Fruit fly (Drosophila melanogaster): ENCODE results near the gene Tim9a.

DNA sequence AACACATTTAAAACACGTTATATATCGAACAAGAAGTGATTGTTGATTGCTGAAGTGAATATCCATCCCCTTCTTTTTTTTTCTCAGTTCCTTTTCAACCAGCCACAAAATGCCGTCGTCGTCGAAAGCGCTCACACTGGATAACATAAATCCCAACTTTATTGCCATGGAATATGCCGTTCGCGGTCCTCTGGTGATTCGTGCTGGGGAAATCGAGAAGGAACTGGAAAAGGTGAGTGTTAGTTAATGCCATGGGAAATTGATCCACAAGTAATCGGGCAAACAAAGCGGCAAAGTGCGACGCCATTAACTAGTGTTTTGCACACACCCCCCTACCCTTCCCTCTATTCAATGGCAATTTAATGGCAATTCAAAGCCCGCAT lies 10.9 kb upstream of the Tim9a start:
- no peak for TF ChIP-seq Pif1B (GFP tag; optimal IDR thresholded peaks at IDR 0.05)
- TF ChIP-seq EcR (GFP tag; optimal IDR thresholded peaks at IDR 0.05), result no peak
- no peak for TF ChIP-seq fd96Ca (GFP tag; IDR thresholded peaks at IDR 0.05)
- no peak for TF ChIP-seq CG17806 (tag; optimal IDR thresholded peaks at IDR 0.05)
- no peak for TF ChIP-seq CG9948 (tag; optimal IDR thresholded peaks at IDR 0.05)
- no peak for TF ChIP-seq CG13204 (GFP tag; optimal IDR thresholded peaks at IDR 0.05)
- no peak for TF ChIP-seq Snoo (tag; optimal IDR thresholded peaks at IDR 0.05)
- TF ChIP-seq Ets98B (GFP tag; IDR thresholded peaks at IDR 0.05), result no peak
- TF ChIP-seq Pif1A (GFP tag; optimal IDR thresholded peaks at IDR 0.05), result no peak
- no peak for TF ChIP-seq CG15710 (tag; optimal IDR thresholded peaks at IDR 0.05)
- no peak for TF ChIP-seq CG8301 (tag; optimal IDR thresholded peaks at IDR 0.05)
- no peak for TF ChIP-seq D1 (tag; optimal IDR thresholded peaks at IDR 0.05)
- no peak for TF ChIP-seq CG4496 (GFP tag; IDR thresholded peaks at IDR 0.05)

Data from whole organism, pupa.